Worm (Caenorhabditis elegans) whole organism, L1 larva: ENCODE data around the gene nhr-238.

ENCODE experiments used
- aly-2 ChIP-seq: fragments of 150-350 bp; optimal IDR thresholded peaks from 2 replicates; lab custom pipeline; 2014; ENCODE audit warnings: missing biosample characterization, missing genetic modification characterization
- hlh-17 ChIP-seq: fragments of 200-800 bp; sonication (Bioruptor generic); optimal IDR thresholded peaks from 2 replicates; lab custom pipeline; 2018; ENCODE audit warnings: missing genetic modification characterization, mild to moderate bottlenecking, missing compliant biosample characterization, moderate library complexity, borderline replicate concordance
- lsy-2 ChIP-seq, 2 experiments: fragments of 150-350 bp; optimal IDR thresholded peaks; 2 replicates each; lab custom pipeline; 2014; ENCODE audit warnings: missing biosample characterization in 2 of 2, missing genetic modification characterization in 2 of 2
- mdl-1 ChIP-seq, 2 experiments: fragments of 150-350 bp; optimal IDR thresholded peaks; 2 replicates each; lab custom pipeline; 2014 to 2017; ENCODE audit warnings: missing biosample characterization in 2 of 2, missing genetic modification characterization in 2 of 2, inconsistent platforms in 1 of 2
- nhr-11 ChIP-seq: fragments of 150-350 bp; optimal IDR thresholded peaks from 2 replicates; lab custom pipeline; 2014; ENCODE audit warnings: missing biosample characterization, missing genetic modification characterization
- nhr-237 ChIP-seq: fragments of 150-350 bp; optimal IDR thresholded peaks from 2 replicates; lab custom pipeline; 2014; ENCODE audit warnings: missing biosample characterization, missing genetic modification characterization

DNA sequence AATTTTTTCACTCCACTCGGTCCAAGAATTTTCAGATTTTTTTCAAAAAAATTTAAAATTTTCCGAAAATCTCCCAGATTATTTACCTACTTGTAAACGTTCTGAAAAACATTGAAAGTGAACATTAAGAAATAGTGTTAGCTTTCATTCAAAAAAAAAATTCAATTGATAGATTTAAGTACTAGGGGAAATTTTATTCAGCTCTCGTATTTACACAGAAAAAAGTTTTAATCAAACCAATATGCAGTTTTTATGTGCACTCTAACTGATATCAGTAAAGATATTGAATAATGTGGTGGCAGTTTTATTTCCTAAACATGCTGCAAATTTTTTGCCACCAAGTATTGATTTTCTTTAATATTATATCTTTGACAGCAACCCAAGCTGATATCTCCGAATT, 39.0 kb upstream of the nhr-238 start, which contains the start of gene irld-42:
- no peak for TF ChIP-seq nhr-11 (tag; lab: Kevin White, UChicago)
- no peak for TF ChIP-seq mdl-1 (tag; optimal IDR thresholded peaks at IDR 0.05; lab: Kevin White, UChicago)
- TF ChIP-seq aly-2, result no peak
- no peak for TF ChIP-seq lsy-2 (tag; optimal IDR thresholded peaks at IDR 0.05; lab: Kevin White, UChicago)
- no peak for TF ChIP-seq hlh-17 (GFP tag; lab: Kevin White, UChicago)
- TF ChIP-seq nhr-237 (tag; lab: Kevin White, UChicago), result no peak
